Worm (Caenorhabditis elegans) whole organism, L2 larva: ENCODE results near the gene dhhc-9.

Experiments used
- aly-2 ChIP-seq: fragments of 150-350 bp; optimal IDR thresholded peaks from 2 replicates; lab custom pipeline; 2014; ENCODE audit warnings: missing biosample characterization, missing genetic modification characterization
- ceh-16 ChIP-seq: fragments of 150-350 bp; optimal IDR thresholded peaks from 2 replicates; lab custom pipeline; 2014; ENCODE audit warnings: missing biosample characterization, missing genetic modification characterization
- ceh-82 ChIP-seq: fragments of 150-350 bp; optimal IDR thresholded peaks from 2 replicates; lab custom pipeline; 2014; ENCODE audit warnings: missing biosample characterization, missing genetic modification characterization
- elt-3 ChIP-seq: sonication (generic microtip); optimal IDR thresholded peaks from 2 replicates; lab custom pipeline; 2017; ENCODE audit warnings: missing biosample characterization, missing genetic modification characterization
- lin-11 ChIP-seq: fragments of 150-350 bp; sonication (generic microtip); optimal IDR thresholded peaks from 2 replicates; lab custom pipeline; 2014; ENCODE audit warnings: missing biosample characterization, missing genetic modification characterization, inconsistent platforms, mixed read lengths
- lin-39 ChIP-seq: fragments of 150-350 bp; optimal IDR thresholded peaks from 2 replicates; lab custom pipeline; 2014; ENCODE audit warnings: missing biosample characterization, missing genetic modification reagents, missing genetic modification characterization
- nhr-237 ChIP-seq: fragments of 150-350 bp; optimal IDR thresholded peaks from 2 replicates; lab custom pipeline; 2014; ENCODE audit warnings: missing biosample characterization, missing genetic modification characterization
- nhr-25 ChIP-seq: fragments of 150-350 bp; sonication (generic microtip); optimal IDR thresholded peaks from 3 replicates; lab custom pipeline; 2014; ENCODE audit warnings: missing biosample characterization, missing genetic modification characterization
- unc-55 ChIP-seq: fragments of 150-350 bp; sonication (generic microtip); optimal IDR thresholded peaks from 3 replicates; lab custom pipeline; 2014; ENCODE audit warnings: missing biosample characterization, missing genetic modification reagents, missing genetic modification characterization

ce11 chrX:2381282-2381681 is 20.6 kb downstream of the dhhc-9 start, which contains the start of gene F47G3.4:
- no peak for TF ChIP-seq elt-3 (tag; lab: Kevin White, UChicago)
- no peak for TF ChIP-seq nhr-237
- TF ChIP-seq ceh-16 (tag; lab: Kevin White, UChicago) = no peak
- TF ChIP-seq nhr-25 (tag; lab: Kevin White, UChicago) = no peak
- TF ChIP-seq lin-11 = no peak
- no peak for TF ChIP-seq lin-39 (tag; lab: Kevin White, UChicago)
- no peak for TF ChIP-seq unc-55 (GFP tag; lab: Kevin White, UChicago)
- no peak for TF ChIP-seq ceh-82 (tag; lab: Kevin White, UChicago)
- no peak for TF ChIP-seq aly-2
